Worm (Caenorhabditis elegans) whole organism, L2 larva: ENCODE measurements around the gene srv-21.

Experiments used
- C34F6.9 ChIP-seq: fragments of 150-350 bp; optimal IDR thresholded peaks from 2 replicates; lab custom pipeline; 2014; ENCODE audit warnings: missing biosample characterization, missing genetic modification characterization
- Y55F3AM.14 ChIP-seq: fragments of 200-800 bp; sonication (Bioruptor generic); optimal IDR thresholded peaks from 2 replicates; lab custom pipeline; 2018; ENCODE audit warnings: mild to moderate bottlenecking, missing genetic modification characterization, missing compliant biosample characterization
- ZK546.5 ChIP-seq: sonication (generic microtip); optimal IDR thresholded peaks from 2 replicates; lab custom pipeline; 2017; ENCODE audit warnings: missing biosample characterization, missing genetic modification characterization
- alr-1 ChIP-seq: fragments of 150-350 bp; optimal IDR thresholded peaks from 2 replicates; lab custom pipeline; 2014; ENCODE audit warnings: missing biosample characterization, missing genetic modification characterization
- blmp-1 ChIP-seq: sonication (generic microtip); optimal IDR thresholded peaks from 2 replicates; lab custom pipeline; 2017; ENCODE audit warnings: missing genetic modification characterization, mild to moderate bottlenecking, missing compliant biosample characterization, antibody characterized with exemption, moderate library complexity; ENCODE audit not compliant: insufficient read depth
- ceh-16 ChIP-seq: fragments of 150-350 bp; optimal IDR thresholded peaks from 2 replicates; lab custom pipeline; 2014; ENCODE audit warnings: missing biosample characterization, missing genetic modification characterization
- ceh-82 ChIP-seq: fragments of 150-350 bp; optimal IDR thresholded peaks from 2 replicates; lab custom pipeline; 2014; ENCODE audit warnings: missing biosample characterization, missing genetic modification characterization
- crh-2 ChIP-seq: sonication (generic microtip); optimal IDR thresholded peaks from 2 replicates; lab custom pipeline; 2017; ENCODE audit warnings: missing biosample characterization, missing genetic modification characterization
- dmd-4 ChIP-seq: sonication (generic microtip); optimal IDR thresholded peaks from 2 replicates; lab custom pipeline; 2017; ENCODE audit warnings: missing biosample characterization, missing genetic modification characterization
- egl-27 ChIP-seq: sonication (generic microtip); optimal IDR thresholded peaks from 3 replicates; lab custom pipeline; 2017; ENCODE audit warnings: missing biosample characterization, missing genetic modification reagents, missing genetic modification characterization
- elt-1 ChIP-seq: fragments of 150-350 bp; optimal IDR thresholded peaks from 2 replicates; lab custom pipeline; 2014; ENCODE audit warnings: missing biosample characterization, missing genetic modification characterization
- fos-1 ChIP-seq: fragments of 150-350 bp; optimal IDR thresholded peaks from 2 replicates; lab custom pipeline; 2014; ENCODE audit warnings: missing biosample characterization, missing genetic modification characterization
- gmeb-1 ChIP-seq: fragments of 150-350 bp; optimal IDR thresholded peaks from 2 replicates; lab custom pipeline; 2014; ENCODE audit warnings: missing biosample characterization, missing genetic modification characterization
- mbf-1 ChIP-seq: sonication (generic microtip); optimal IDR thresholded peaks from 2 replicates; lab custom pipeline; 2017; ENCODE audit warnings: missing biosample characterization, missing genetic modification characterization
- nhr-11 ChIP-seq: fragments of 150-350 bp; optimal IDR thresholded peaks from 2 replicates; lab custom pipeline; 2014; ENCODE audit warnings: missing biosample characterization, missing genetic modification characterization
- nhr-12 ChIP-seq: fragments of 150-350 bp; optimal IDR thresholded peaks from 2 replicates; lab custom pipeline; 2014; ENCODE audit warnings: missing biosample characterization, missing genetic modification characterization
- nhr-129 ChIP-seq: fragments of 150-350 bp; optimal IDR thresholded peaks from 2 replicates; lab custom pipeline; 2014; ENCODE audit warnings: missing biosample characterization, missing genetic modification characterization
- nhr-21 ChIP-seq: fragments of 150-350 bp; optimal IDR thresholded peaks from 2 replicates; lab custom pipeline; 2014; ENCODE audit warnings: missing biosample characterization, missing genetic modification characterization
- nhr-23 ChIP-seq: fragments of 150-350 bp; optimal IDR thresholded peaks from 2 replicates; lab custom pipeline; 2014; ENCODE audit warnings: missing biosample characterization, missing genetic modification reagents, missing genetic modification characterization
- nhr-25 ChIP-seq: fragments of 150-350 bp; sonication (generic microtip); optimal IDR thresholded peaks from 3 replicates; lab custom pipeline; 2014; ENCODE audit warnings: missing biosample characterization, missing genetic modification characterization
- nhr-6 ChIP-seq: fragments of 150-350 bp; optimal IDR thresholded peaks from 2 replicates; lab custom pipeline; 2014; ENCODE audit warnings: missing biosample characterization, missing genetic modification characterization
- nhr-77 ChIP-seq: fragments of 150-350 bp; optimal IDR thresholded peaks from 2 replicates; lab custom pipeline; 2014; ENCODE audit warnings: missing biosample characterization, missing genetic modification characterization
- sem-4 ChIP-seq: fragments of 150-350 bp; optimal IDR thresholded peaks from 2 replicates; lab custom pipeline; 2014; ENCODE audit warnings: missing biosample characterization, missing genetic modification reagents, missing genetic modification characterization
- sma-3 ChIP-seq: sonication (generic microtip); optimal IDR thresholded peaks from 2 replicates; lab custom pipeline; 2016; ENCODE audit warnings: missing genetic modification reagents, missing genetic modification characterization, missing compliant biosample characterization
- sma-9 ChIP-seq, 2 experiments: fragments of 150-350 bp in 1 of 2; sonication (generic microtip) in 1 of 2; optimal IDR thresholded peaks; 2 replicates each; lab custom pipeline; 2014 to 2016; ENCODE audit warnings: missing genetic modification characterization in 2 of 2, mild to moderate bottlenecking in 1 of 2, missing biosample characterization in 1 of 2, missing compliant biosample characterization in 1 of 2, missing genetic modification reagents in 1 of 2, moderate library complexity in 1 of 2
- snpc-4 ChIP-seq: fragments of 150-350 bp; optimal IDR thresholded peaks from 2 replicates; lab custom pipeline; 2014; ENCODE audit warnings: missing biosample characterization, missing genetic modification characterization
- unc-55 ChIP-seq: fragments of 150-350 bp; sonication (generic microtip); optimal IDR thresholded peaks from 3 replicates; lab custom pipeline; 2014; ENCODE audit warnings: missing biosample characterization, missing genetic modification reagents, missing genetic modification characterization
- unc-62 ChIP-seq: fragments of 150-350 bp; optimal IDR thresholded peaks from 2 replicates; lab custom pipeline; 2014; ENCODE audit warnings: missing biosample characterization, missing genetic modification reagents, missing genetic modification characterization
- zag-1 ChIP-seq: fragments of 150-350 bp; optimal IDR thresholded peaks from 2 replicates; lab custom pipeline; 2014; ENCODE audit warnings: missing biosample characterization, missing genetic modification characterization
- ztf-1 ChIP-seq: fragments of 200-800 bp; sonication (Bioruptor generic); conservative IDR thresholded peaks from 2 replicates; pipeline ENCODE4 v1.3.6; 2022; ENCODE audit warnings: missing genetic modification characterization, missing compliant biosample characterization
- ztf-11 ChIP-seq: sonication (generic microtip); optimal IDR thresholded peaks from 2 replicates; lab custom pipeline; 2017; ENCODE audit warnings: missing biosample characterization, missing genetic modification characterization
- ztf-4 ChIP-seq: fragments of 150-350 bp; optimal IDR thresholded peaks from 2 replicates; lab custom pipeline; 2014; ENCODE audit warnings: missing biosample characterization, missing genetic modification characterization

The srv-21 gene

ce11 chrIV:5877246-5877645 lies at the start of gene srv-21:
Gene srv-21 (minus strand): TSS chrIV:5877346.
- TF ChIP-seq ceh-16 (tag; lab: Kevin White, UChicago) (no peak), nhr-11 (no peak), nhr-129 (tag; lab: Kevin White, UChicago) (no peak), nhr-77 (tag; lab: Kevin White, UChicago) (no peak), unc-62 (no peak), C34F6.9 (tag; lab: Kevin White, UChicago) (no peak), Y55F3AM.14 (GFP tag; lab: Kevin White, UChicago) (no peak)

- TF ChIP-seq sma-9 (GFP tag; optimal IDR thresholded peaks at IDR 0.05; lab: Kevin White, UChicago) (peak; percentile 45), sma-9 (tag; optimal IDR thresholded peaks at IDR 0.05; lab: Kevin White, UChicago) (no peak), C34F6.9 (tag; lab: Kevin White, UChicago) (peak; percentile 38), snpc-4 (tag; lab: Kevin White, UChicago) (no peak), sma-3 (GFP tag; lab: Kevin White, UChicago) (peak; percentile 47), gmeb-1 (peak; percentile 2), nhr-25 (peak; percentile 80), nhr-129 (tag; lab: Kevin White, UChicago) (peak; percentile 19), ceh-16 (tag; lab: Kevin White, UChicago) (peak; percentile 45), egl-27 (tag; lab: Kevin White, UChicago) (no peak), crh-2 (tag; lab: Kevin White, UChicago) (peak; percentile 14), blmp-1 (peak; percentile 77)
- TF ChIP-seq, all 48 proteins: peak for 9
Measured at ce11 chrIV:5926643-5927042, 49.5 kb upstream of the srv-21 start.

DNA sequence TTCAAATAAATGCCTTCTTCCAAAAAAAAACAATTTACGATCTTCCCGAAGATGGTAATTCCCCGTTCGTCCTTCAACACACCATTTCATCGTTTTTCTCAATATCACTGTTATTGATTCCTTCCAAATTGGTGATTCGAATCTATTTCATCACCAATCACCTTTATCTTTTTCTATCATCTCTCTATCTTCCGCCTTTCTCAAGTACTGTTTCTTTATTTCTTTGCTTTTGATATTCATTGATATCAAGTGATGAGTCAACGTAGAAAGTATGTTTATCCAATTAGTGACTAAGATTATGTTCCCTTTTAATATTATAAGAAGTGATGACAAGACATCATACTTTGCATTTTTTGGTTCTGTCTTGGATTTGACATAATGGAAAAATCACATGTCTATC lies 47.1 kb upstream of the srv-21 start:
- TF ChIP-seq ZK546.5 (tag; lab: Kevin White, UChicago) (no peak), mbf-1 (tag; lab: Kevin White, UChicago) (no peak), nhr-21 (tag; lab: Kevin White, UChicago) (no peak), blmp-1 (peak; percentile 10), sma-9 (GFP tag; optimal IDR thresholded peaks at IDR 0.05; lab: Kevin White, UChicago) (no peak), sma-9 (tag; optimal IDR thresholded peaks at IDR 0.05; lab: Kevin White, UChicago) (no peak), fos-1 (tag; lab: Kevin White, UChicago) (peak; percentile 59), ceh-82 (tag; lab: Kevin White, UChicago) (no peak), sma-3 (GFP tag; lab: Kevin White, UChicago) (peak; percentile 36)

DNA sequence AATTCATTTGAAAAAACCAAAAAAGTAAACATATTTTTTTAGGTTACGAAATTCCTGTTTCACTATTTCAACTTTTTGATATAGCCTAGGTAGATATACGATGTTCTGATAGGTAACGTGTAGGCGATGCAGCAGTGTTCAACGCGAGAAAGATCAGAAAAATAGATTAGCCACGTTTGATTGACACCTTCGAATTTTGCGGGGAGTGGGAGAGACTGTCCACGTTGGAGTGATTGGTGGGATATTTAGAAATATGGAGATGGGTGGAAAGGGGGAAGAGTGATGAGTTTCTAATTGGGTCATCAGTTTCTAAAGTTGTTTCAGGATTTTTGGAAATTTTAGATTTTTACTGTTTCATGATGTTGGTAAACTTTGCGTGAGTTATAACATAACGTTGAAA lies 46.0 kb upstream of the srv-21 start:
- no peak for TF ChIP-seq ztf-1 (GFP tag; lab: Robert Waterston, UW)
- no peak for TF ChIP-seq dmd-4
- no peak for TF ChIP-seq alr-1 (tag; lab: Kevin White, UChicago)
- TF ChIP-seq ceh-16 (tag; lab: Kevin White, UChicago): peak; percentile 62
- TF ChIP-seq gmeb-1: no peak
- TF ChIP-seq unc-55 (GFP tag; lab: Kevin White, UChicago): no peak
- no peak for TF ChIP-seq sem-4 (tag; lab: Kevin White, UChicago)

DNA sequence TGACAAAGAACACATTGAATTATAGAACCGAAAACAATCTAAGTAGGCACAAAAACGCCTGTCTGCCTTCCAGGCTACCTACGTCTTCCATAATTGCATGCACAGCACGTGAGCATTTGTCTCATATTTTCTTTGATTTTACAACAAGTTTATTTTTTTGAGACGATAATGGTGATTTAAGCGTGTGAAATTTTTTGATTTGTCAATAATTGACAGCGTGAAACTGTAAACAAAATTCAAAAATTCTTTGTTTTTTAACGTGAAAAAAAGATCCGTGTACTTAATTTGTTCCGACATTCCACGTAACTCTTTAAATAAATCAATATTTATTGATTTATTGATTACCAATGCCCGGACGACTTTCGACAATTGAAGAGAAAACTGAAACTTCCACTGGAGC lies 39.9 kb upstream of the srv-21 start, which contains the start of gene dhhc-13:
TSS of gene dhhc-13 (plus strand) at position 301 of the 400 bp plus-strand sequence.
- TF ChIP-seq nhr-21 (tag; lab: Kevin White, UChicago) (no peak), nhr-6 (tag; lab: Kevin White, UChicago) (no peak), nhr-11 (no peak), ztf-4 (tag; lab: Kevin White, UChicago) (no peak), unc-55 (GFP tag; lab: Kevin White, UChicago) (no peak), nhr-23 (tag; lab: Kevin White, UChicago) (no peak), nhr-12 (no peak), elt-1 (tag; lab: Kevin White, UChicago) (no peak)
- TF ChIP-seq, all 48 proteins: peak for 0

DNA sequence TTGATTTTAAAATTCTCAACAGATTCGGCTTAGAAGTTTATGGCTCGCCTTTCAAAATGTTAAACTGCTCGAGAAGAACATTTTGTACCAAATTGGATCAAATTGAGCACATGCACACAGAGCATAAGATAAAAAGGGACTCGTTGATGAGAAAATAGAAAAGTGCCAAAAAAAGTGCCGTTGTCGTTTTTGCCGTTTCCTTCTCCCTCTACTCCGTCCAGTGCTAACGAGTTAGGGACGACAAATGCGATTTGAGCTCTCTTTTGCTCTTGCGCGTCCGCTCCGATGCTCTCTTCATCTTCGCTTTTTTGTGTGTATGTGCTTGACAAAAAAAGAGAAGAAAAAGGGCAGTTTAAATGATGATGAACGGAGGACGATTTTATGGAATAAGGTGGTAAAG lies 38.0 kb upstream of the srv-21 start:
- TF ChIP-seq ztf-11 (tag; lab: Kevin White, UChicago): no peak
- TF ChIP-seq egl-27 (tag; lab: Kevin White, UChicago): no peak
- peak; percentile 26 for TF ChIP-seq zag-1 (tag; lab: Kevin White, UChicago)
- TF ChIP-seq Y55F3AM.14 (GFP tag; lab: Kevin White, UChicago): no peak
